Fruit fly (Drosophila melanogaster): ENCODE data around the gene sgg.
A peak's percentile ranks its signal among the peaks of the same experiment; 100 is the strongest.

Gene sgg

DNA sequence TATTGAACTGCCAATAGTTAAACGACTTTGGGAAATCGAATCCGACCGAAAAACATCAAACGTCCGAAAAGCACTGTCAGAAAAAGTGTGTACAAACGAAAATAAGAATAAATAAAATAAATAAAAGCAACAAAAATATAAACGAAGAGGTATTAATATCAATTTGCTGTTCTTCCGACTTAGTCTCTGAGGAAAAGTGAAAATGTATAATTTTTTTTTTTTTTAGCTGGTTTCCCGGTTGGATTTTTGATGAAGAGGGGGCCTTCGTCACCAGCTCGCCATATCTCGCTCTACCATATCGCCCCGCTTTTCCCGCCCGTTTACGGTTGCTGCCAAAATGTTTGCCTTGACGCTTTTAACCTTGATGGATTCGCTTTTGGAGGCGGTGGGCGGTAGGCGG lies 4.9 kb downstream of the sgg start (continued):
- peak; percentile 91 for TF ChIP-seq Meics (GFP tag; optimal IDR thresholded peaks at IDR 0.05)
- no peak for TF ChIP-seq stc (GFP tag; IDR thresholded peaks at IDR 0.05)
- no peak for TF ChIP-seq abd-A (tag; optimal IDR thresholded peaks at IDR 0.05)
- no peak for TF ChIP-seq CG17328 (GFP tag; IDR thresholded peaks at IDR 0.05)
- TF ChIP-seq Hmx (GFP tag; optimal IDR thresholded peaks at IDR 0.05) = no peak
- no peak for TF ChIP-seq Myb (GFP tag; optimal IDR thresholded peaks at IDR 0.05)
- no peak for TF ChIP-seq NFAT (GFP tag; IDR thresholded peaks at IDR 0.05)
- TF ChIP-seq sc (optimal IDR thresholded peaks at IDR 0.05) = no peak
- TF ChIP-seq sc (GFP tag; optimal IDR thresholded peaks at IDR 0.05) = no peak
- peak; percentile 29 for TF ChIP-seq Hmr (GFP tag; optimal IDR thresholded peaks at IDR 0.05)
- peak; percentile 36; the same call in 1 of the 2 replicates for TF ChIP-seq sisA (GFP tag; IDR thresholded peaks at IDR 0.05)
- TF ChIP-seq chn (GFP tag; optimal IDR thresholded peaks at IDR 0.05) = no peak
- 0 out of 2 replicates have a peak, but pooled peaks have one; percentile 14 for TF ChIP-seq CG14014 (GFP tag; IDR thresholded peaks at IDR 0.05)
- no peak for TF ChIP-seq B-H1 (GFP tag; IDR thresholded peaks at IDR 0.05)
- no peak for TF ChIP-seq CG8290 (GFP tag; optimal IDR thresholded peaks at IDR 0.05)
- TF ChIP-seq CG8290 (tag; optimal IDR thresholded peaks at IDR 0.05) = no peak
- TF ChIP-seq org-1 (GFP tag; optimal IDR thresholded peaks at IDR 0.05) = no peak
- TF ChIP-seq CG1024 (GFP tag; IDR thresholded peaks at IDR 0.05) = no peak
- TF ChIP-seq dmrt11E (tag; optimal IDR thresholded peaks at IDR 0.05) = no peak
- TF ChIP-seq CG17385 (GFP tag; optimal IDR thresholded peaks at IDR 0.05) = no peak
- no peak for TF ChIP-seq Bdp1 (GFP tag; optimal IDR thresholded peaks at IDR 0.05)
- TF ChIP-seq Fer3 (tag; optimal IDR thresholded peaks at IDR 0.05) = peak; percentile 2
- TF ChIP-seq en (GFP tag; optimal IDR thresholded peaks at IDR 0.05) = no peak
- no peak for TF ChIP-seq CG4404 (GFP tag; IDR thresholded peaks at IDR 0.05)
- peak; percentile 54 for TF ChIP-seq ftz-f1 (GFP tag; optimal IDR thresholded peaks at IDR 0.05)
- TF ChIP-seq dpn (GFP tag; optimal IDR thresholded peaks at IDR 0.05) = no peak
- TF ChIP-seq CG16863 (GFP tag; optimal IDR thresholded peaks at IDR 0.05) = no peak
- no peak for TF ChIP-seq Optix (GFP tag; IDR thresholded peaks at IDR 0.05)
- TF ChIP-seq CG13894 (tag; optimal IDR thresholded peaks at IDR 0.05) = no peak
- TF ChIP-seq lab (GFP tag; optimal IDR thresholded peaks at IDR 0.05) = peak; percentile 49
- no peak for TF ChIP-seq Atf-2 (GFP tag; optimal IDR thresholded peaks at IDR 0.05)
- no peak for TF ChIP-seq CG18011 (GFP tag; optimal IDR thresholded peaks at IDR 0.05)
- TF ChIP-seq Usf (GFP tag; optimal IDR thresholded peaks at IDR 0.05) = no peak
- TF ChIP-seq Atf6 (GFP tag; IDR thresholded peaks at IDR 0.05) = peak; percentile 24; the same call in 1 of the 2 replicates
- no peak for TF ChIP-seq grn (GFP tag; optimal IDR thresholded peaks at IDR 0.05)
- TF ChIP-seq CG11398 (GFP tag; optimal IDR thresholded peaks at IDR 0.05) = no peak
- no peak for TF ChIP-seq CG7963 (GFP tag; IDR thresholded peaks at IDR 0.05; ENCODE audit: partially characterized antibody)
- no peak for TF ChIP-seq odd (GFP tag; optimal IDR thresholded peaks at IDR 0.05)
- TF ChIP-seq CrebB (tag; optimal IDR thresholded peaks at IDR 0.05) = no peak
- no peak for TF ChIP-seq Oaz (GFP tag; IDR thresholded peaks at IDR 0.05)
- TF ChIP-seq Ravus (GFP tag; IDR thresholded peaks at IDR 0.05) = no peak
- no peak for TF ChIP-seq maf-S (GFP tag; optimal IDR thresholded peaks at IDR 0.05)
- no peak for TF ChIP-seq ro (GFP tag; IDR thresholded peaks at IDR 0.05)
- TF ChIP-seq HLHmδ (GFP tag; optimal IDR thresholded peaks at IDR 0.05) = no peak
- no peak for TF ChIP-seq Ets97D (GFP tag; optimal IDR thresholded peaks at IDR 0.05)
- TF ChIP-seq ac (GFP tag; optimal IDR thresholded peaks at IDR 0.05) = no peak
- peak; percentile 11 for TF ChIP-seq CG15269 (tag; optimal IDR thresholded peaks at IDR 0.05)
- TF ChIP-seq Sin3A (optimal IDR thresholded peaks at IDR 0.05) = no peak
- peak; percentile 3 for TF ChIP-seq CG12155 (GFP tag; optimal IDR thresholded peaks at IDR 0.05)
- no peak for TF ChIP-seq E2f1 (GFP tag; IDR thresholded peaks at IDR 0.05)
- no peak for TF ChIP-seq sqz (GFP tag; optimal IDR thresholded peaks at IDR 0.05)

Data from whole organism, embryonic.